Worm (Caenorhabditis elegans) whole organism, L3 larva: ENCODE measurements around the gene C34F11.2.

Experiments
- elt-1 ChIP-seq: fragments of 150-350 bp; optimal IDR thresholded peaks from 2 replicates; lab custom pipeline; 2014; ENCODE audit warnings: missing biosample characterization, missing genetic modification characterization
- elt-3 ChIP-seq, 3 experiments: fragments of 150-350 bp in 1 of 3; sonication (generic microtip) in 2 of 3; optimal IDR thresholded peaks; 2 replicates in 2 of 3; 4 replicates in 1 of 3; lab custom pipeline; 2014 to 2017; ENCODE audit warnings: missing biosample characterization in 3 of 3, missing genetic modification characterization in 3 of 3

DNA sequence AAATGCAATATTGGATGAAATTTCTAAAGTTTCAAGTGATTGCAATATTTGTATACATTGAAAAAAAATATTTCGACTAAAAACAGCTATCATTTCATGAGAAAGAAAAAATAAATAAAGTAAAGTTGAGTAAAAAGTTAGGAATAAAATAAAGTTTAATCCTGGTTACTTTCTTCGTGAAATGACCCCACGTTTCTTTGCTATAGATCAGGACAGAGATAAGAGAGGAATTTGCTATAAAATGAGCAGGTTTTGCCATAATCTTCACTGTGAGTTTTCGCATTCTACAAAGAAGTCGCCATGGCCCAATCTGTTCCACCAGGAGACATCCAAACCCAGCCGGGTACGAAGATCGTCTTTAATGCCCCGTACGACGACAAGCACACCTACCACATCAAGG lies 18.0 kb upstream of the C34F11.2 start, which contains the start of gene msp-49:
- no peak for TF ChIP-seq elt-3 (tag; optimal IDR thresholded peaks at IDR 0.05; lab: Kevin White, UChicago)
- no peak for TF ChIP-seq elt-1 (tag; lab: Kevin White, UChicago)
